Fruit fly (Drosophila melanogaster) whole organism, embryonic: ENCODE data around the gene CG17598.

Source experiments
- CG11504 ChIP-seq: fragments of 200-800 bp; sonication (Bioruptor generic); optimal IDR thresholded peaks from 3 replicates; lab custom pipeline; 2019; ENCODE audit warnings: missing biosample characterization, mild to moderate bottlenecking, missing genetic modification characterization, moderate library complexity
- CG12659 ChIP-seq: fragments of 200-800 bp; sonication (Bioruptor generic); optimal IDR thresholded peaks from 3 replicates; lab custom pipeline; 2017; ENCODE audit warnings: mild to moderate bottlenecking, missing biosample characterization, missing genetic modification reagents, missing genetic modification characterization
- CG13287 ChIP-seq: fragments of 200-800 bp; sonication (Bioruptor generic); IDR thresholded peaks from 2 replicates; pipeline ENCODE4 v1.3.6; 2022; ENCODE audit warnings: missing biosample characterization, missing genetic modification characterization; ENCODE audit not compliant: partially characterized antibody
- CG14667 ChIP-seq: fragments of 200-800 bp; sonication (Bioruptor generic); IDR thresholded peaks from 2 replicates; pipeline ENCODE4 v1.3.6; 2022; ENCODE audit warnings: missing biosample characterization, missing genetic modification characterization
- CG14860 ChIP-seq: fragments of 200-800 bp; sonication (Bioruptor generic); IDR thresholded peaks from 3 replicates; pipeline ENCODE4 v1.3.6; 2022; ENCODE audit warnings: missing biosample characterization, missing genetic modification characterization; ENCODE audit not compliant: partially characterized antibody
- CG14965 ChIP-seq: fragments of 200-800 bp; sonication (Bioruptor generic); optimal IDR thresholded peaks from 2 replicates; lab custom pipeline; 2016; ENCODE audit warnings: missing biosample characterization, missing genetic modification characterization, borderline replicate concordance
- CG15011 ChIP-seq: fragments of 200-800 bp; sonication (Bioruptor generic); optimal IDR thresholded peaks from 3 replicates; lab custom pipeline; 2018; ENCODE audit warnings: missing biosample characterization, mild to moderate bottlenecking, missing genetic modification characterization
- CG18262 ChIP-seq: fragments of 200-800 bp; optimal IDR thresholded peaks from 3 replicates; lab custom pipeline; 2019; ENCODE audit warnings: missing biosample characterization, mild to moderate bottlenecking, missing genetic modification characterization, moderate library complexity
- CG2116 ChIP-seq: fragments of 200-800 bp; sonication (Bioruptor generic); optimal IDR thresholded peaks from 3 replicates; lab custom pipeline; 2018; ENCODE audit warnings: missing biosample characterization, mild to moderate bottlenecking, missing genetic modification characterization
- CG2120 ChIP-seq: fragments of 200-800 bp; sonication (Bioruptor generic); optimal IDR thresholded peaks from 3 replicates; lab custom pipeline; 2016; ENCODE audit warnings: missing biosample characterization, missing genetic modification characterization
- CG2712 ChIP-seq: fragments of 200-800 bp; optimal IDR thresholded peaks from 3 replicates; lab custom pipeline; 2019; ENCODE audit warnings: missing biosample characterization, mild to moderate bottlenecking, missing genetic modification characterization, moderate library complexity
- CG30020 ChIP-seq: fragments of 200-800 bp; optimal IDR thresholded peaks from 2 replicates; lab custom pipeline; 2019; ENCODE audit warnings: missing biosample characterization, mild to moderate bottlenecking, missing genetic modification characterization, moderate library complexity
- CG30403 ChIP-seq: fragments of 200-800 bp; sonication (Bioruptor generic); optimal IDR thresholded peaks from 3 replicates; lab custom pipeline; 2016; ENCODE audit warnings: missing biosample characterization, missing genetic modification characterization
- CG31224 ChIP-seq: fragments of 200-800 bp; sonication (Bioruptor generic); IDR thresholded peaks from 2 replicates; pipeline ENCODE4 v1.3.6; 2022; ENCODE audit warnings: missing biosample characterization, missing genetic modification characterization
- CG34224 ChIP-seq: fragments of 200-800 bp; sonication (Bioruptor generic); IDR thresholded peaks from 3 replicates; pipeline ENCODE4 v1.3.6; 2022; ENCODE audit warnings: missing biosample characterization, missing genetic modification characterization; ENCODE audit not compliant: partially characterized antibody
- CG4424 ChIP-seq: fragments of 200-800 bp; sonication (Bioruptor generic); optimal IDR thresholded peaks from 3 replicates; lab custom pipeline; 2016; ENCODE audit warnings: missing biosample characterization, missing genetic modification characterization
- CG7963 ChIP-seq: fragments of 200-800 bp; sonication (Bioruptor generic); IDR thresholded peaks from 3 replicates; pipeline ENCODE4 v1.3.6; 2022; ENCODE audit warnings: missing biosample characterization, missing genetic modification characterization; ENCODE audit not compliant: partially characterized antibody
- CG9437 ChIP-seq: fragments of 200-800 bp; sonication (Bioruptor generic); optimal IDR thresholded peaks from 2 replicates; lab custom pipeline; 2018; ENCODE audit warnings: missing biosample characterization, mild to moderate bottlenecking, missing genetic modification characterization
- Dbx ChIP-seq: fragments of 200-800 bp; sonication (Bioruptor generic); IDR thresholded peaks from 3 replicates; pipeline ENCODE4 v1.3.6; 2022; ENCODE audit warnings: missing biosample characterization, missing genetic modification characterization
- Dll ChIP-seq: fragments of 200-800 bp; sonication (Bioruptor generic); IDR thresholded peaks from 4 replicates; pipeline ENCODE4 v1.3.6; 2022; ENCODE audit warnings: missing biosample characterization, missing genetic modification characterization; ENCODE audit not compliant: partially characterized antibody
- Dp ChIP-seq: fragments of 200-800 bp; sonication (Bioruptor generic); optimal IDR thresholded peaks from 2 replicates; lab custom pipeline; 2018; ENCODE audit warnings: missing biosample characterization, mild to moderate bottlenecking, missing genetic modification characterization, moderate library complexity
- HLH4C ChIP-seq: fragments of 200-800 bp; sonication (Bioruptor generic); IDR thresholded peaks from 3 replicates; pipeline ENCODE4 v1.3.6; 2022; ENCODE audit warnings: missing biosample characterization, missing genetic modification characterization; ENCODE audit not compliant: partially characterized antibody
- HLH54F ChIP-seq: fragments of 200-800 bp; sonication (Bioruptor generic); optimal IDR thresholded peaks from 3 replicates; lab custom pipeline; 2016; ENCODE audit warnings: missing biosample characterization, missing genetic modification characterization
- HmgZ ChIP-seq: fragments of 200-800 bp; sonication (Bioruptor generic); optimal IDR thresholded peaks from 2 replicates; lab custom pipeline; 2018; ENCODE audit warnings: missing biosample characterization, mild to moderate bottlenecking, missing genetic modification characterization
- Lhr ChIP-seq: fragments of 200-800 bp; sonication (Bioruptor generic); optimal IDR thresholded peaks from 3 replicates; lab custom pipeline; 2017; ENCODE audit warnings: mild to moderate bottlenecking, missing biosample characterization, missing genetic modification reagents, missing genetic modification characterization
- MBD-R2 ChIP-seq: fragments of 200-800 bp; sonication (Bioruptor generic); IDR thresholded peaks from 2 replicates; pipeline ENCODE4 v1.3.6; 2022; ENCODE audit warnings: missing biosample characterization, missing genetic modification characterization
- Max ChIP-seq: fragments of 200-800 bp; sonication (Bioruptor generic); optimal IDR thresholded peaks from 2 replicates; lab custom pipeline; 2016; ENCODE audit warnings: missing biosample characterization, mild to moderate bottlenecking, missing genetic modification characterization
- Med ChIP-seq: fragments of 200-800 bp; sonication (Bioruptor generic); peaks from one replicate; lab custom pipeline; 2016; ENCODE audit warnings: missing biosample characterization, missing genetic modification characterization, mild to moderate bottlenecking, inconsistent platforms, moderate library complexity
- Oaz ChIP-seq: fragments of 200-800 bp; sonication (Bioruptor generic); IDR thresholded peaks from 2 replicates; pipeline ENCODE4 v1.3.6; 2022; ENCODE audit warnings: missing biosample characterization, missing genetic modification characterization
- Poxn ChIP-seq: fragments of 200-800 bp; sonication (Bioruptor generic); IDR thresholded peaks from 2 replicates; pipeline ENCODE4 v1.3.6; 2022; ENCODE audit warnings: missing biosample characterization, missing genetic modification characterization
- amos ChIP-seq: fragments of 200-800 bp; sonication (Bioruptor generic); IDR thresholded peaks from 2 replicates; pipeline ENCODE4 v1.3.6; 2022; ENCODE audit warnings: missing biosample characterization, missing genetic modification characterization; ENCODE audit not compliant: partially characterized antibody
- bbx ChIP-seq: fragments of 200-800 bp; sonication (Bioruptor generic); IDR thresholded peaks from 2 replicates; pipeline ENCODE4 v1.3.6; 2022; ENCODE audit warnings: missing biosample characterization, missing genetic modification characterization; ENCODE audit not compliant: partially characterized antibody
- crp ChIP-seq, 2 experiments: fragments of 200-800 bp; sonication (Bioruptor generic); optimal IDR thresholded peaks; 2 replicates in 1 of 2; 3 replicates in 1 of 2; lab custom pipeline; 2017; ENCODE audit warnings: missing biosample characterization in 2 of 2, missing genetic modification characterization in 2 of 2, mild to moderate bottlenecking in 1 of 2, moderate library complexity in 1 of 2
- gfzf ChIP-seq: fragments of 200-800 bp; sonication (Bioruptor generic); optimal IDR thresholded peaks from 2 replicates; lab custom pipeline; 2016; ENCODE audit warnings: missing biosample characterization, mild to moderate bottlenecking, missing genetic modification characterization, moderate library complexity
- hb ChIP-seq: fragments of 200-800 bp; sonication (Bioruptor generic); IDR thresholded peaks from 3 replicates; pipeline ENCODE4 v1.3.6; 2022; ENCODE audit warnings: missing biosample characterization, missing genetic modification characterization; ENCODE audit not compliant: partially characterized antibody
- hbn ChIP-seq: fragments of 200-800 bp; sonication (Bioruptor generic); IDR thresholded peaks from 2 replicates; pipeline ENCODE4 v1.3.6; 2022; ENCODE audit warnings: missing biosample characterization, missing genetic modification characterization; ENCODE audit not compliant: partially characterized antibody
- knrl ChIP-seq: fragments of 200-800 bp; sonication (Bioruptor generic); IDR thresholded peaks from 3 replicates; pipeline ENCODE4 v1.3.6; 2022; ENCODE audit warnings: missing biosample characterization, missing genetic modification characterization; ENCODE audit not compliant: partially characterized antibody
- lilli ChIP-seq: fragments of 200-800 bp; sonication (Bioruptor generic); optimal IDR thresholded peaks from 3 replicates; lab custom pipeline; 2016; ENCODE audit warnings: missing biosample characterization, missing genetic modification characterization
- mld ChIP-seq: fragments of 200-800 bp; sonication (Bioruptor generic); IDR thresholded peaks from 3 replicates; pipeline ENCODE4 v1.3.6; 2022; ENCODE audit warnings: missing biosample characterization, missing genetic modification characterization; ENCODE audit not compliant: partially characterized antibody
- pnt ChIP-seq: fragments of 200-800 bp; sonication (Bioruptor generic); optimal IDR thresholded peaks from 3 replicates; lab custom pipeline; 2016; ENCODE audit warnings: missing biosample characterization, missing genetic modification characterization
- run ChIP-seq: fragments of 200-800 bp; sonication (Bioruptor generic); optimal IDR thresholded peaks from 3 replicates; lab custom pipeline; 2018; ENCODE audit warnings: missing biosample characterization, mild to moderate bottlenecking, missing genetic modification characterization
- seq ChIP-seq: fragments of 200-800 bp; sonication (Bioruptor generic); IDR thresholded peaks from 2 replicates; pipeline ENCODE4 v1.3.6; 2022; ENCODE audit warnings: missing biosample characterization, missing genetic modification characterization
- slbo ChIP-seq: fragments of 200-800 bp; sonication (Bioruptor generic); IDR thresholded peaks from 2 replicates; pipeline ENCODE4 v1.3.6; 2022; ENCODE audit warnings: missing biosample characterization, missing genetic modification characterization
- so ChIP-seq: fragments of 200-800 bp; sonication (Bioruptor generic); IDR thresholded peaks from 3 replicates; pipeline ENCODE4 v1.3.6; 2022; ENCODE audit warnings: missing biosample characterization, missing genetic modification characterization
- ssp ChIP-seq: fragments of 200-800 bp; sonication (Bioruptor generic); IDR thresholded peaks from 2 replicates; pipeline ENCODE4 v1.3.6; 2022; ENCODE audit warnings: missing biosample characterization, missing genetic modification characterization
- stc ChIP-seq: fragments of 200-800 bp; sonication (Bioruptor generic); IDR thresholded peaks from 2 replicates; pipeline ENCODE4 v1.3.6; 2022; ENCODE audit warnings: missing biosample characterization, missing genetic modification characterization
- vnd ChIP-seq: fragments of 200-800 bp; sonication (Bioruptor generic); IDR thresholded peaks from 3 replicates; pipeline ENCODE4 v1.3.6; 2022; ENCODE audit warnings: missing biosample characterization, missing genetic modification characterization; ENCODE audit not compliant: partially characterized antibody
- zen2 ChIP-seq: fragments of 200-800 bp; sonication (Bioruptor generic); IDR thresholded peaks from 3 replicates; pipeline ENCODE4 v1.3.6; 2022; ENCODE audit warnings: missing biosample characterization, missing genetic modification characterization; ENCODE audit not compliant: partially characterized antibody

CG17598 gene

DNA sequence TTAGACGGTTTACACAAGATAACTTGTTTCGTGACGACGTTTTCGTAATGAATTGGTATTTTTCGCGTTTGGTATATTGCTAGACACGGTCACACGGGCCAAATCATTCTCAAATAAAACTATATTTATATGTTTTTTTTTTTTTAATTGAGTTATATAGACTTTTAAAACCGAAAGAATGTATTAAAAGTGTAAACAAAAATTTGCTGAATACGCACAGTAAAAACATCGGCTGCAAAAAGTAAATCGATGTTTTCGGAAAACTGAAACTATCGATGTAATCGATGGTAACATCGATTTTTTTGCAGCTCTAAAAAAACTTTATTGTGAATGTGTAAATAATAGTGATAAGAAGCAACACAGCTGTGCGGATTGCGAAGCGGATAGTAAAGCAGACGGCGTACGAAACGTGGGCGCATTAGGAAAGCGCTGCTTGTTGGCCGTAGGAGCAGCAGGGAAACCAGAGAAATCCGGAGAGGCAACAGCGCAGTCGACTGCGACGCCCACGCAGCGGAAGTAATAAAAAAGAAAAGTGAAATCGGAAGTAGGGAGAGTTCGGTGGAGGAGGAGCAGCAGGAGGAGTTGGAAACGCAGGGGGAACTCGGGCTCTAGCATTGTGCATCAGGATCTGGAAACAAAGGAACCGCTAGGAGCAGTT lies 10.4 kb downstream of the CG17598 start, which contains the start of gene S6kII (continued):
- TF ChIP-seq CG34224 (peak; percentile 79), CG2120 (GFP tag; lab: Kevin White, UChicago) (no peak), CG14667 (GFP tag; lab: Robert Waterston, UW) (no peak), Med (peak; percentile 47), stc (no peak), knrl (GFP tag; lab: Robert Waterston, UW) (peak; percentile 88), CG18262 (tag; lab: Kevin White, UChicago) (no peak), CG13287 (GFP tag; lab: Robert Waterston, UW) (peak; percentile 90), HLH4C (GFP tag; lab: Robert Waterston, UW) (peak; percentile 84), run (tag; lab: Kevin White, UChicago) (no peak), CG11504 (tag; lab: Kevin White, UChicago) (no peak), crp (GFP tag; optimal IDR thresholded peaks at IDR 0.05; lab: Kevin White, UChicago) (peak in 1 of 2 experiments; percentile 54), so (GFP tag; lab: Robert Waterston, UW) (no peak), MBD-R2 (GFP tag; lab: Robert Waterston, UW) (peak; percentile 68; the same call in 1 of the 2 replicates), hbn (peak; percentile 71), Dll (peak; percentile 90), pnt (GFP tag; lab: Kevin White, UChicago) (no peak), CG14860 (GFP tag; lab: Robert Waterston, UW) (peak; percentile 71), CG30020 (tag; lab: Kevin White, UChicago) (peak; percentile 50), bbx (GFP tag; lab: Robert Waterston, UW) (peak; percentile 84), hb (GFP tag; lab: Robert Waterston, UW) (peak; percentile 81), amos (GFP tag; lab: Robert Waterston, UW) (peak; percentile 88), seq (GFP tag; lab: Robert Waterston, UW) (no peak), CG4424 (GFP tag; lab: Kevin White, UChicago) (no peak), CG2712 (tag; lab: Kevin White, UChicago) (peak; percentile 88), CG9437 (GFP tag; lab: Kevin White, UChicago) (peak; percentile 64), Dbx (GFP tag; lab: Robert Waterston, UW) (no peak), CG30403 (GFP tag; lab: Kevin White, UChicago) (no peak), mld (peak; percentile 73), CG31224 (GFP tag; lab: Robert Waterston, UW) (no peak), zen2 (GFP tag; lab: Robert Waterston, UW) (peak; percentile 78; the same call in 2 of the 3 replicates), Poxn (GFP tag; lab: Robert Waterston, UW) (no peak), Dp (peak; percentile 9), CG12659 (GFP tag; lab: Kevin White, UChicago) (peak; percentile 39), vnd (GFP tag; lab: Robert Waterston, UW) (peak; percentile 75), CG14965 (GFP tag; lab: Kevin White, UChicago) (no peak), ssp (GFP tag; lab: Robert Waterston, UW) (no peak), gfzf (GFP tag; lab: Kevin White, UChicago) (peak; percentile 51), CG15011 (GFP tag; lab: Kevin White, UChicago) (no peak), Max (peak; percentile 7), CG2116 (peak; percentile 89), Lhr (GFP tag; lab: Kevin White, UChicago) (peak; percentile 27), slbo (no peak), CG7963 (peak; percentile 79), HLH54F (GFP tag; lab: Kevin White, UChicago) (no peak), lilli (no peak), HmgZ (tag; lab: Kevin White, UChicago) (peak; percentile 24), Oaz (no peak)
